Worm (Caenorhabditis elegans) whole organism, midembryonic: ENCODE measurements around the gene C49G7.7.

Source experiments
- cog-1 ChIP-seq: sonication (generic microtip); optimal IDR thresholded peaks from 2 replicates; lab custom pipeline; 2016; ENCODE audit warnings: missing genetic modification characterization, missing compliant biosample characterization
- klf-2 ChIP-seq: fragments of 200-800 bp; sonication (Bioruptor generic); conservative IDR thresholded peaks from 2 replicates; pipeline ENCODE4 v1.3.6; 2022; ENCODE audit warnings: missing genetic modification reagents, missing genetic modification characterization, missing compliant biosample characterization
- ztf-29 ChIP-seq: fragments of 200-800 bp; sonication (Bioruptor generic); IDR thresholded peaks from 2 replicates; pipeline ENCODE4 v1.3.6; 2022; ENCODE audit warnings: missing genetic modification reagents, missing genetic modification characterization, missing compliant biosample characterization

DNA sequence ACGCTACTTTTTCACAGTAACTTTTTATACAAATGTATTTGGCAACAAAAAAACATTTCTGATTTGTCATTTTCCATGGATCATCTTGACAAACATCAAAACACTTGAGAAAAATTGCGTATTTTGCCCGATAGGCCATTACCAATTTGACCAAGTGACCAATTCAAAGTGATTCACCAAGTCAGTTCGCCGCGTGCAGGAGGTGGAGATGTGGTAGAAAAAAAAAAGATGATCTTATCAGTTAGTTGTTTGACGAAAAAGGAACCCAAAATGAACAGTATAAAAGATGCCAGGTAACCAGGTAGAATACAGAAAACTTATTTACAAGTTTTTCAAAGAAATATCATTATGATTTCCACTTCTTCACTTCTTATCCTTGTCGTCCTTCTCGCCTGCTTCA is 45.2 kb upstream of the C49G7.7 start, which contains the start of gene nlp-27:
- no peak for TF ChIP-seq klf-2 (GFP tag; lab: Robert Waterston, UW)
- no peak for TF ChIP-seq ztf-29 (GFP tag; lab: Robert Waterston, UW)
- TF ChIP-seq cog-1 (tag; lab: Kevin White, UChicago): no peak
